Worm (Caenorhabditis elegans) whole organism, L2 larva: ENCODE measurements around the gene T09E8.4.

Experiments
- R02D3.7 ChIP-seq: fragments of 150-350 bp; optimal IDR thresholded peaks from 2 replicates; lab custom pipeline; 2014; ENCODE audit warnings: missing biosample characterization, missing genetic modification characterization
- ama-1 ChIP-seq: fragments of 150-350 bp; optimal IDR thresholded peaks from 2 replicates; lab custom pipeline; 2018; ENCODE audit warnings: inconsistent platforms
- lin-39 ChIP-seq: fragments of 150-350 bp; optimal IDR thresholded peaks from 2 replicates; lab custom pipeline; 2014; ENCODE audit warnings: missing biosample characterization, missing genetic modification reagents, missing genetic modification characterization
- nhr-11 ChIP-seq: fragments of 150-350 bp; optimal IDR thresholded peaks from 2 replicates; lab custom pipeline; 2014; ENCODE audit warnings: missing biosample characterization, missing genetic modification characterization
- sma-9 ChIP-seq, 2 experiments: fragments of 150-350 bp in 1 of 2; sonication (generic microtip) in 1 of 2; optimal IDR thresholded peaks; 2 replicates each; lab custom pipeline; 2014 to 2016; ENCODE audit warnings: missing genetic modification characterization in 2 of 2, mild to moderate bottlenecking in 1 of 2, missing biosample characterization in 1 of 2, missing compliant biosample characterization in 1 of 2, missing genetic modification reagents in 1 of 2, moderate library complexity in 1 of 2
- snpc-4 ChIP-seq: fragments of 150-350 bp; optimal IDR thresholded peaks from 2 replicates; lab custom pipeline; 2014; ENCODE audit warnings: missing biosample characterization, missing genetic modification characterization
- unc-39 ChIP-seq: fragments of 150-350 bp; optimal IDR thresholded peaks from 2 replicates; lab custom pipeline; 2014; ENCODE audit warnings: missing biosample characterization, missing genetic modification characterization

DNA sequence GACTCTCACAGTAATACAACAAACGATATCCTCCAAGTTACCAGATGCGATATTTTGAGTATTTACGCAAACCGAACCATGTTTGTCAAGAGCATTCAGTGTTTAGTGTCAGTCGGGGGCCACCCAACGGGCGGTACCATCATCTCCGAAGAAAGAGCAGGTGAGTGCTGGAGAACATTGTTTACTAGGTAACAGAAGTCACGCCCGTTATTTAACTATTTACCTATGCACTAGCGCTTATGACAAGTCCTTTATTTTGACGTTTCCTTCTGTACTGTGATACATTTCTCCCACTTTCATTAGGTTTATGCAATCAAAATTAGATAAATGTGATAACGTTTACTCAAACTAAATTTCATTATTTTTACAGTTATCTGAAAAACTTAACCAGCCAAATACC, 25.5 kb upstream of the T09E8.4 start, which contains the start of gene F57B1.6:
- no peak for TF ChIP-seq snpc-4
- no peak for TF ChIP-seq unc-39 (tag; lab: Kevin White, UChicago)
- TF ChIP-seq lin-39 (tag; lab: Kevin White, UChicago) = no peak
- TF ChIP-seq nhr-11 (tag; lab: Kevin White, UChicago) = no peak
- no peak for TF ChIP-seq R02D3.7 (tag; lab: Kevin White, UChicago)
- no peak for TF ChIP-seq ama-1 (lab: Kevin White, UChicago)
- no peak for TF ChIP-seq sma-9 (GFP tag; optimal IDR thresholded peaks at IDR 0.05; lab: Kevin White, UChicago)
- TF ChIP-seq sma-9 (tag; optimal IDR thresholded peaks at IDR 0.05; lab: Kevin White, UChicago) = no peak
